Worm (Caenorhabditis elegans) whole organism, mixed stage, embryonic: Measurements from ENCODE around the gene C07E3.3.
A peak's percentile ranks its signal among the peaks of the same experiment; 100 is the strongest.

Experiments used
- M03D4.4 ChIP-seq: sonication (generic microtip); optimal IDR thresholded peaks from 2 replicates; lab custom pipeline; 2017; ENCODE audit warnings: mild to moderate bottlenecking, missing genetic modification characterization, missing compliant biosample characterization
- bed-3 ChIP-seq: fragments of 200-800 bp; sonication (Bioruptor generic); optimal IDR thresholded peaks from 3 replicates; lab custom pipeline; 2018; ENCODE audit warnings: mild to moderate bottlenecking, missing genetic modification characterization, moderate library complexity, missing compliant biosample characterization
- blmp-1 ChIP-seq: fragments of 150-350 bp; optimal IDR thresholded peaks from 2 replicates; lab custom pipeline; 2014; ENCODE audit warnings: missing biosample characterization, missing genetic modification characterization
- ceh-39 ChIP-seq: fragments of 150-350 bp; optimal IDR thresholded peaks from 2 replicates; lab custom pipeline; 2014; ENCODE audit warnings: missing biosample characterization, missing genetic modification characterization
- ceh-43 ChIP-seq: fragments of 200-800 bp; sonication (Bioruptor generic); optimal IDR thresholded peaks from 2 replicates; lab custom pipeline; 2018; ENCODE audit warnings: mild to moderate bottlenecking, missing genetic modification characterization, moderate library complexity, missing compliant biosample characterization
- ces-1 ChIP-seq: fragments of 150-350 bp; optimal IDR thresholded peaks from 2 replicates; lab custom pipeline; 2014; ENCODE audit warnings: missing biosample characterization, missing genetic modification reagents, missing genetic modification characterization
- cnd-1 ChIP-seq: fragments of 200-800 bp; sonication (Bioruptor generic); optimal IDR thresholded peaks from 2 replicates; lab custom pipeline; 2018; ENCODE audit warnings: mild to moderate bottlenecking, missing genetic modification characterization, missing compliant biosample characterization
- drap-1 ChIP-seq: fragments of 200-800 bp; sonication (Bioruptor generic); optimal IDR thresholded peaks from 3 replicates; lab custom pipeline; 2018; ENCODE audit warnings: mild to moderate bottlenecking, missing genetic modification characterization, missing compliant biosample characterization
- elt-1 ChIP-seq: sonication (generic microtip); optimal IDR thresholded peaks from 2 replicates; lab custom pipeline; 2017; ENCODE audit warnings: missing genetic modification characterization, mild to moderate bottlenecking, missing compliant biosample characterization, antibody characterized with exemption, moderate library complexity, borderline replicate concordance; ENCODE audit not compliant: insufficient read depth
- elt-3 ChIP-seq: fragments of 150-350 bp; optimal IDR thresholded peaks from 2 replicates; lab custom pipeline; 2014; ENCODE audit warnings: missing biosample characterization, missing genetic modification characterization
- flh-1 ChIP-seq: fragments of 200-800 bp; sonication (Bioruptor generic); optimal IDR thresholded peaks from 2 replicates; lab custom pipeline; 2018; ENCODE audit warnings: mild to moderate bottlenecking, missing genetic modification characterization, moderate library complexity, missing compliant biosample characterization
- lin-13 ChIP-seq: fragments of 150-350 bp; optimal IDR thresholded peaks from 2 replicates; lab custom pipeline; 2014; ENCODE audit warnings: missing biosample characterization, missing genetic modification characterization
- lin-32 ChIP-seq: fragments of 200-800 bp; sonication (Bioruptor generic); optimal IDR thresholded peaks from 2 replicates; lab custom pipeline; 2018; ENCODE audit warnings: mild to moderate bottlenecking, missing genetic modification characterization, missing compliant biosample characterization
- lsy-2 ChIP-seq: fragments of 150-350 bp; optimal IDR thresholded peaks from 2 replicates; lab custom pipeline; 2014; ENCODE audit warnings: missing biosample characterization, missing genetic modification characterization
- mab-5 ChIP-seq: fragments of 150-350 bp; optimal IDR thresholded peaks from 2 replicates; lab custom pipeline; 2014; ENCODE audit warnings: missing biosample characterization, missing genetic modification characterization
- mep-1 ChIP-seq: fragments of 150-350 bp; optimal IDR thresholded peaks from 2 replicates; lab custom pipeline; 2017; ENCODE audit warnings: missing biosample characterization, missing genetic modification reagents, missing genetic modification characterization, inconsistent platforms
- mls-2 ChIP-seq: sonication (generic microtip); optimal IDR thresholded peaks from 2 replicates; lab custom pipeline; 2016; ENCODE audit warnings: mild to moderate bottlenecking, missing genetic modification characterization, moderate library complexity, missing compliant biosample characterization
- nhr-237 ChIP-seq: fragments of 150-350 bp; optimal IDR thresholded peaks from 2 replicates; lab custom pipeline; 2014; ENCODE audit warnings: missing biosample characterization, missing genetic modification characterization
- nhr-28 ChIP-seq: fragments of 150-350 bp; optimal IDR thresholded peaks from 2 replicates; lab custom pipeline; 2014; ENCODE audit warnings: missing biosample characterization, missing genetic modification characterization
- nhr-76 ChIP-seq: sonication (generic microtip); optimal IDR thresholded peaks from 2 replicates; lab custom pipeline; 2017; ENCODE audit warnings: missing biosample characterization, missing genetic modification characterization
- pha-4 ChIP-seq: fragments of 150-350 bp; optimal IDR thresholded peaks from 2 replicates; lab custom pipeline; 2018; ENCODE audit warnings: missing biosample characterization, missing genetic modification reagents, missing genetic modification characterization
- sem-2 ChIP-seq: fragments of 200-800 bp; sonication (Bioruptor generic); optimal IDR thresholded peaks from 2 replicates; lab custom pipeline; 2018; ENCODE audit warnings: mild to moderate bottlenecking, missing genetic modification characterization, missing compliant biosample characterization
- snpc-4 ChIP-seq: fragments of 150-350 bp; optimal IDR thresholded peaks from 2 replicates; lab custom pipeline; 2014; ENCODE audit warnings: missing biosample characterization, missing genetic modification characterization
- sptf-1 ChIP-seq: sonication (generic microtip); optimal IDR thresholded peaks from 2 replicates; lab custom pipeline; 2017; ENCODE audit warnings: mild to moderate bottlenecking, missing genetic modification characterization, moderate library complexity, missing compliant biosample characterization
- tbx-8 ChIP-seq: fragments of 200-800 bp; sonication (Bioruptor generic); optimal IDR thresholded peaks from 2 replicates; lab custom pipeline; 2018; ENCODE audit warnings: mild to moderate bottlenecking, missing genetic modification characterization, moderate library complexity, missing compliant biosample characterization
- unc-120 ChIP-seq: sonication (generic microtip); optimal IDR thresholded peaks from 2 replicates; lab custom pipeline; 2017; ENCODE audit warnings: missing genetic modification characterization, missing compliant biosample characterization; ENCODE audit not compliant: poor library complexity, severe bottlenecking
- unc-39 ChIP-seq: fragments of 150-350 bp; optimal IDR thresholded peaks from 2 replicates; lab custom pipeline; 2014; ENCODE audit warnings: missing biosample characterization, missing genetic modification characterization
- unc-62 ChIP-seq: fragments of 150-350 bp; optimal IDR thresholded peaks from 2 replicates; lab custom pipeline; 2014; ENCODE audit warnings: missing biosample characterization, missing genetic modification reagents, missing genetic modification characterization
- zip-8 ChIP-seq: fragments of 150-350 bp; optimal IDR thresholded peaks from 2 replicates; lab custom pipeline; 2014; ENCODE audit warnings: missing biosample characterization, missing genetic modification characterization
- ztf-11 ChIP-seq: fragments of 150-350 bp; optimal IDR thresholded peaks from 2 replicates; lab custom pipeline; 2014; ENCODE audit warnings: missing biosample characterization, missing genetic modification characterization

C07E3.3 gene

ce11 chrII:10360487-10360886 lies 3.2 kb upstream of the C07E3.3 start, which contains the start of gene C07E3.4:
Gene C07E3.4, plus strand, starts transcription at chrII:10360787.
- TF ChIP-seq pha-4 (no peak), bed-3 (GFP tag; lab: Kevin White, UChicago) (no peak), nhr-76 (tag; lab: Kevin White, UChicago) (no peak), mep-1 (tag; lab: Kevin White, UChicago) (no peak), elt-1 (tag; lab: Kevin White, UChicago) (no peak), unc-62 (no peak)

- TF ChIP-seq lin-32 (GFP tag; lab: Kevin White, UChicago) (no peak), blmp-1 (no peak), nhr-237 (no peak), ces-1 (GFP tag; lab: Kevin White, UChicago) (no peak), flh-1 (GFP tag; lab: Kevin White, UChicago) (no peak), ceh-39 (no peak), sem-2 (GFP tag; lab: Kevin White, UChicago) (no peak), sptf-1 (tag; lab: Kevin White, UChicago) (no peak), ztf-11 (no peak)
- TF ChIP-seq, all 35 proteins: peak for 0
Measured at ce11 chrII:10351963-10352362, 5.4 kb downstream of the C07E3.3 start, which contains the start of gene C07E3.8. Gene C07E3.8, plus strand, starts transcription at chrII:10352263.

ce11 chrII:10350487-10350886 lies 6.8 kb downstream of the C07E3.3 start, which contains the start of gene C07E3.9:
Gene C07E3.9, plus strand, starts transcription at chrII:10350756.
- no peak for TF ChIP-seq zip-8 (tag; lab: Kevin White, UChicago)
- peak; percentile 40 for TF ChIP-seq nhr-237
- TF ChIP-seq lsy-2 (tag; lab: Kevin White, UChicago) = peak; percentile 56
- TF ChIP-seq ces-1 (GFP tag; lab: Kevin White, UChicago) = peak; percentile 87
- TF ChIP-seq, all 35 proteins: peak for 3

ce11 chrII:10349915-10350314 lies 7.4 kb downstream of the C07E3.3 start, which contains the start of gene stip-1:
Gene stip-1, minus strand, starts transcription at chrII:10350012.
- TF ChIP-seq lin-32 (GFP tag; lab: Kevin White, UChicago) (no peak), ztf-11 (no peak), mab-5 (tag; lab: Kevin White, UChicago) (no peak), M03D4.4 (no peak), cnd-1 (tag; lab: Kevin White, UChicago) (no peak), ces-1 (GFP tag; lab: Kevin White, UChicago) (no peak), nhr-28 (tag; lab: Kevin White, UChicago) (no peak), unc-62 (no peak), snpc-4 (tag; lab: Kevin White, UChicago) (no peak), unc-120 (tag; lab: Kevin White, UChicago) (no peak), ceh-39 (no peak), mls-2 (tag; lab: Kevin White, UChicago) (no peak), blmp-1 (no peak)

- TF ChIP-seq flh-1 (GFP tag; lab: Kevin White, UChicago) = no peak
- TF ChIP-seq mls-2 (tag; lab: Kevin White, UChicago) = no peak
- no peak for TF ChIP-seq lin-32 (GFP tag; lab: Kevin White, UChicago)
- TF ChIP-seq snpc-4 (tag; lab: Kevin White, UChicago) = no peak
- no peak for TF ChIP-seq cnd-1 (tag; lab: Kevin White, UChicago)
- no peak for TF ChIP-seq unc-62
- TF ChIP-seq M03D4.4 = no peak
- no peak for TF ChIP-seq tbx-8
- TF ChIP-seq nhr-76 (tag; lab: Kevin White, UChicago) = no peak
- no peak for TF ChIP-seq bed-3 (GFP tag; lab: Kevin White, UChicago)
- TF ChIP-seq elt-3 = no peak
- TF ChIP-seq elt-1 (tag; lab: Kevin White, UChicago) = no peak
- TF ChIP-seq ztf-11 = no peak
- TF ChIP-seq ceh-43 = no peak
- no peak for TF ChIP-seq lin-13
- no peak for TF ChIP-seq mep-1 (tag; lab: Kevin White, UChicago)
- no peak for TF ChIP-seq drap-1 (GFP tag; lab: Kevin White, UChicago)
- no peak for TF ChIP-seq lsy-2 (tag; lab: Kevin White, UChicago)
Measured at ce11 chrII:10346075-10346474, 11.2 kb downstream of the C07E3.3 start, which contains the start of gene C07E3.10. Gene C07E3.10, plus strand, starts transcription at chrII:10346375.

- no peak for TF ChIP-seq blmp-1
- TF ChIP-seq sem-2 (GFP tag; lab: Kevin White, UChicago) = no peak
- no peak for TF ChIP-seq unc-39 (tag; lab: Kevin White, UChicago)
- no peak for TF ChIP-seq lin-13
- no peak for TF ChIP-seq unc-120 (tag; lab: Kevin White, UChicago)
- TF ChIP-seq pha-4 = no peak
- no peak for TF ChIP-seq ces-1 (GFP tag; lab: Kevin White, UChicago)
Measured at ce11 chrII:10345012-10345411, 12.3 kb downstream of the C07E3.3 start, which contains the start of gene pro-2. Gene pro-2, minus strand, starts transcription at chrII:10345112.
